Fruit fly (Drosophila melanogaster) whole organism, embryonic: Measurements from ENCODE around the gene PolA1.

Experiments
- BtbVII ChIP-seq: fragments of 200-800 bp; sonication (Bioruptor generic); optimal IDR thresholded peaks from 3 replicates; lab custom pipeline; 2017; ENCODE audit warnings: missing biosample characterization, mild to moderate bottlenecking, missing genetic modification characterization
- CG11085 ChIP-seq: fragments of 200-800 bp; sonication (Bioruptor generic); IDR thresholded peaks from 2 replicates; pipeline ENCODE4 v1.3.6; 2022; ENCODE audit warnings: missing biosample characterization, missing genetic modification characterization
- CG11093 ChIP-seq: fragments of 200-800 bp; sonication (Bioruptor generic); IDR thresholded peaks from 3 replicates; pipeline ENCODE4 v1.3.6; 2022; ENCODE audit warnings: missing biosample characterization, missing genetic modification characterization
- CG11695 ChIP-seq: fragments of 200-800 bp; sonication (Bioruptor generic); IDR thresholded peaks from 3 replicates; pipeline ENCODE4 v1.3.6; 2022; ENCODE audit warnings: missing biosample characterization, missing genetic modification characterization
- CG12155 ChIP-seq: fragments of 200-800 bp; sonication (Bioruptor generic); optimal IDR thresholded peaks from 3 replicates; lab custom pipeline; 2016; ENCODE audit warnings: missing biosample characterization, missing genetic modification characterization
- CG12391 ChIP-seq: fragments of 200-800 bp; sonication (Bioruptor generic); optimal IDR thresholded peaks from 3 replicates; lab custom pipeline; 2018; ENCODE audit warnings: missing biosample characterization, mild to moderate bottlenecking, missing genetic modification characterization, moderate library complexity
- CG12769 ChIP-seq: fragments of 200-800 bp; sonication (Bioruptor generic); optimal IDR thresholded peaks from 2 replicates; lab custom pipeline; 2019; ENCODE audit warnings: missing biosample characterization, mild to moderate bottlenecking, missing genetic modification characterization, moderate library complexity
- CG13123 ChIP-seq: fragments of 200-800 bp; sonication (Bioruptor generic); optimal IDR thresholded peaks from 2 replicates; lab custom pipeline; 2016; ENCODE audit warnings: missing biosample characterization, missing genetic modification characterization
- CG14050 ChIP-seq: fragments of 200-800 bp; sonication (Bioruptor generic); IDR thresholded peaks from 3 replicates; pipeline ENCODE4 v1.3.6; 2022; ENCODE audit warnings: missing biosample characterization, missing genetic modification characterization
- CG15073 ChIP-seq: fragments of 200-800 bp; sonication (Bioruptor generic); optimal IDR thresholded peaks from 2 replicates; lab custom pipeline; 2016; ENCODE audit warnings: missing biosample characterization, missing genetic modification characterization
- CG16779 ChIP-seq: fragments of 200-800 bp; sonication (Bioruptor generic); IDR thresholded peaks from 2 replicates; pipeline ENCODE4 v1.3.6; 2022; ENCODE audit warnings: missing biosample characterization, missing genetic modification characterization
- CG17328 ChIP-seq: fragments of 200-800 bp; sonication (Bioruptor generic); IDR thresholded peaks from 2 replicates; pipeline ENCODE4 v1.3.6; 2022; ENCODE audit warnings: missing biosample characterization, missing genetic modification characterization
- CG17359 ChIP-seq: fragments of 200-800 bp; sonication (Bioruptor generic); optimal IDR thresholded peaks from 3 replicates; lab custom pipeline; 2018; ENCODE audit warnings: missing biosample characterization, mild to moderate bottlenecking, missing genetic modification characterization, moderate library complexity
- CG17829 ChIP-seq: fragments of 200-800 bp; optimal IDR thresholded peaks from 2 replicates; lab custom pipeline; 2019; ENCODE audit warnings: missing biosample characterization, mild to moderate bottlenecking, missing genetic modification characterization, moderate library complexity
- CG18599 ChIP-seq: fragments of 200-800 bp; sonication (Bioruptor generic); optimal IDR thresholded peaks from 3 replicates; lab custom pipeline; 2017; ENCODE audit warnings: missing biosample characterization, missing genetic modification characterization, mild to moderate bottlenecking, moderate library complexity, missing genetic modification reagents
- CG18619 ChIP-seq: fragments of 200-800 bp; sonication (Bioruptor generic); optimal IDR thresholded peaks from 3 replicates; lab custom pipeline; 2017; ENCODE audit warnings: missing biosample characterization, mild to moderate bottlenecking, missing genetic modification characterization
- CG4730 ChIP-seq: fragments of 200-800 bp; sonication (Bioruptor generic); IDR thresholded peaks from 2 replicates; pipeline ENCODE4 v1.3.6; 2022; ENCODE audit warnings: missing biosample characterization, missing genetic modification characterization
- CG4820 ChIP-seq: fragments of 200-800 bp; sonication (Bioruptor generic); optimal IDR thresholded peaks from 3 replicates; lab custom pipeline; 2016; ENCODE audit warnings: missing biosample characterization, missing genetic modification characterization
- CG4854 ChIP-seq: fragments of 200-800 bp; sonication (Bioruptor generic); optimal IDR thresholded peaks from 2 replicates; lab custom pipeline; 2016; ENCODE audit warnings: missing biosample characterization, missing genetic modification characterization, inconsistent platforms
- CG5180 ChIP-seq: fragments of 200-800 bp; sonication (Bioruptor generic); optimal IDR thresholded peaks from 3 replicates; lab custom pipeline; 2017; ENCODE audit warnings: missing biosample characterization, missing genetic modification characterization, mild to moderate bottlenecking, moderate library complexity, missing genetic modification reagents
- CG6854 ChIP-seq: fragments of 200-800 bp; sonication (Bioruptor generic); optimal IDR thresholded peaks from 3 replicates; lab custom pipeline; 2017; ENCODE audit warnings: missing biosample characterization, mild to moderate bottlenecking, missing genetic modification characterization
- CG7745 ChIP-seq: fragments of 200-800 bp; sonication (Bioruptor generic); optimal IDR thresholded peaks from 2 replicates; lab custom pipeline; 2018; ENCODE audit warnings: missing biosample characterization, mild to moderate bottlenecking, missing genetic modification characterization, moderate library complexity
- CG8089 ChIP-seq: fragments of 200-800 bp; sonication (Bioruptor generic); optimal IDR thresholded peaks from 3 replicates; lab custom pipeline; 2016; ENCODE audit warnings: missing biosample characterization, missing genetic modification characterization
- D19A ChIP-seq: fragments of 200-800 bp; optimal IDR thresholded peaks from 3 replicates; lab custom pipeline; 2019; ENCODE audit warnings: missing biosample characterization, mild to moderate bottlenecking, missing genetic modification characterization, moderate library complexity
- Dbx ChIP-seq: fragments of 200-800 bp; sonication (Bioruptor generic); IDR thresholded peaks from 3 replicates; pipeline ENCODE4 v1.3.6; 2022; ENCODE audit warnings: missing biosample characterization, missing genetic modification characterization
- Dp ChIP-seq: fragments of 200-800 bp; sonication (Bioruptor generic); optimal IDR thresholded peaks from 2 replicates; lab custom pipeline; 2018; ENCODE audit warnings: missing biosample characterization, mild to moderate bottlenecking, missing genetic modification characterization, moderate library complexity
- ERR ChIP-seq: fragments of 200-800 bp; sonication (Bioruptor generic); optimal IDR thresholded peaks from 2 replicates; lab custom pipeline; 2016; ENCODE audit warnings: missing biosample characterization, missing genetic modification characterization
- Gsc ChIP-seq: fragments of 200-800 bp; sonication (Bioruptor generic); IDR thresholded peaks from 2 replicates; pipeline ENCODE4 v1.3.6; 2022; ENCODE audit warnings: missing biosample characterization, missing genetic modification characterization
- MESR4 ChIP-seq: fragments of 200-800 bp; sonication (Bioruptor generic); optimal IDR thresholded peaks from 2 replicates; lab custom pipeline; 2018; ENCODE audit warnings: missing biosample characterization, mild to moderate bottlenecking, missing genetic modification characterization, moderate library complexity
- NC2α ChIP-seq: fragments of 200-800 bp; sonication (Bioruptor generic); optimal IDR thresholded peaks from 2 replicates; lab custom pipeline; 2016; ENCODE audit warnings: missing biosample characterization, missing genetic modification characterization
- Ptx1 ChIP-seq: fragments of 200-800 bp; sonication (Bioruptor generic); IDR thresholded peaks from 2 replicates; pipeline ENCODE4 v1.3.6; 2022; ENCODE audit warnings: missing biosample characterization, missing genetic modification characterization
- Sry-δ ChIP-seq: fragments of 200-800 bp; sonication (Bioruptor generic); optimal IDR thresholded peaks from 2 replicates; lab custom pipeline; 2016; ENCODE audit warnings: missing biosample characterization, missing genetic modification characterization
- Usf ChIP-seq: fragments of 200-800 bp; sonication (Bioruptor generic); optimal IDR thresholded peaks from 2 replicates; lab custom pipeline; 2017; ENCODE audit warnings: missing genotype, missing biosample characterization, missing genetic modification characterization
- YL-1 ChIP-seq: fragments of 200-800 bp; sonication (Bioruptor generic); optimal IDR thresholded peaks from 3 replicates; lab custom pipeline; 2017; ENCODE audit warnings: missing biosample characterization, mild to moderate bottlenecking, missing genetic modification characterization
- ab ChIP-seq: fragments of 200-800 bp; sonication (Bioruptor generic); optimal IDR thresholded peaks from 2 replicates; lab custom pipeline; 2016; ENCODE audit warnings: missing biosample characterization, missing genetic modification characterization
- amos ChIP-seq: fragments of 200-800 bp; sonication (Bioruptor generic); IDR thresholded peaks from 2 replicates; pipeline ENCODE4 v1.3.6; 2022; ENCODE audit warnings: missing biosample characterization, missing genetic modification characterization; ENCODE audit not compliant: partially characterized antibody
- az2 ChIP-seq: fragments of 200-800 bp; sonication (Bioruptor generic); optimal IDR thresholded peaks from 3 replicates; lab custom pipeline; 2016; ENCODE audit warnings: missing biosample characterization, missing genetic modification characterization
- cg ChIP-seq: fragments of 200-800 bp; sonication (Bioruptor generic); optimal IDR thresholded peaks from 3 replicates; lab custom pipeline; 2019; ENCODE audit warnings: missing biosample characterization, mild to moderate bottlenecking, missing genetic modification characterization, moderate library complexity
- chn ChIP-seq: fragments of 200-800 bp; sonication (Bioruptor generic); optimal IDR thresholded peaks from 2 replicates; lab custom pipeline; 2016; ENCODE audit warnings: missing biosample characterization, missing genetic modification characterization
- fu2 ChIP-seq: fragments of 200-800 bp; sonication (Bioruptor generic); optimal IDR thresholded peaks from 2 replicates; lab custom pipeline; 2016; ENCODE audit warnings: missing biosample characterization, missing genetic modification characterization
- gsb ChIP-seq: fragments of 200-800 bp; sonication (Bioruptor generic); IDR thresholded peaks from 2 replicates; pipeline ENCODE4 v1.3.6; 2022; ENCODE audit warnings: missing biosample characterization, missing genetic modification characterization
- jing ChIP-seq: fragments of 200-800 bp; sonication (Bioruptor generic); optimal IDR thresholded peaks from 2 replicates; lab custom pipeline; 2018; ENCODE audit warnings: missing biosample characterization, mild to moderate bottlenecking, missing genetic modification characterization
- knrl ChIP-seq: fragments of 200-800 bp; sonication (Bioruptor generic); IDR thresholded peaks from 3 replicates; pipeline ENCODE4 v1.3.6; 2022; ENCODE audit warnings: missing biosample characterization, missing genetic modification characterization; ENCODE audit not compliant: partially characterized antibody
- lab ChIP-seq: fragments of 200-800 bp; sonication (Bioruptor generic); optimal IDR thresholded peaks from 3 replicates; lab custom pipeline; 2017; ENCODE audit warnings: missing biosample characterization, missing genetic modification characterization, mild to moderate bottlenecking, moderate library complexity, missing genetic modification reagents
- lmd ChIP-seq: fragments of 200-800 bp; sonication (Bioruptor generic); IDR thresholded peaks from 2 replicates; pipeline ENCODE4 v1.3.6; 2022; ENCODE audit warnings: missing biosample characterization, missing genetic modification characterization
- lola ChIP-seq, 3 experiments: fragments of >200 bp in 2 of 3; fragments of 200-800 bp in 1 of 3; sonication (Bioruptor generic) in 1 of 3; optimal IDR thresholded peaks; 2 replicates each; lab custom pipeline; 2017 to 2019; ENCODE audit warnings: missing biosample characterization in 3 of 3, missing genetic modification characterization in 3 of 3, mild to moderate bottlenecking in 1 of 3, moderate library complexity in 1 of 3
- odd ChIP-seq: fragments of 200-800 bp; sonication (Bioruptor generic); optimal IDR thresholded peaks from 2 replicates; lab custom pipeline; 2017; ENCODE audit warnings: missing biosample characterization, mild to moderate bottlenecking, missing genetic modification characterization
- salm ChIP-seq: fragments of 200-800 bp; sonication (Bioruptor generic); optimal IDR thresholded peaks from 2 replicates; lab custom pipeline; 2018; ENCODE audit warnings: missing biosample characterization, mild to moderate bottlenecking, missing genetic modification characterization
- sc ChIP-seq, 3 experiments: fragments of >200 bp in 2 of 3; fragments of 200-800 bp in 1 of 3; sonication (Bioruptor generic) in 1 of 3; optimal IDR thresholded peaks; 2 replicates in 2 of 3; 3 replicates in 1 of 3; lab custom pipeline; 2017; ENCODE audit warnings: mild to moderate bottlenecking in 1 of 3, missing biosample characterization in 1 of 3, missing genetic modification characterization in 1 of 3, missing genetic modification reagents in 1 of 3
- scrt ChIP-seq: fragments of 200-800 bp; sonication (Bioruptor generic); optimal IDR thresholded peaks from 2 replicates; lab custom pipeline; 2018; ENCODE audit warnings: missing biosample characterization, mild to moderate bottlenecking, missing genetic modification characterization, moderate library complexity

Gene PolA1

dm6 chr3R:21627752-21628151 is 43.8 kb downstream of the PolA1 start (continued):
- TF ChIP-seq CG12155 (GFP tag; lab: Kevin White, UChicago) (peak; percentile 70), cg (GFP tag; lab: Kevin White, UChicago) (no peak), Gsc (GFP tag; lab: Robert Waterston, UW) (no peak), Ptx1 (GFP tag; lab: Robert Waterston, UW) (peak; percentile 74), ab (GFP tag; lab: Kevin White, UChicago) (no peak), sc (optimal IDR thresholded peaks at IDR 0.05; lab: Kevin White, UChicago) (no peak), sc (GFP tag; optimal IDR thresholded peaks at IDR 0.05; lab: Kevin White, UChicago) (no peak), NC2α (GFP tag; lab: Kevin White, UChicago) (no peak), CG17328 (GFP tag; lab: Robert Waterston, UW) (0 out of 2 replicates have a peak, but pooled peaks have one; percentile 55), CG16779 (GFP tag; lab: Robert Waterston, UW) (no peak), CG12769 (tag; lab: Kevin White, UChicago) (peak; percentile 70), az2 (peak; percentile 64), CG5180 (GFP tag; lab: Kevin White, UChicago) (peak; percentile 9), Dp (GFP tag; lab: Kevin White, UChicago) (no peak), CG4820 (GFP tag; lab: Kevin White, UChicago) (peak; percentile 46), CG13123 (peak; percentile 9), lmd (GFP tag; lab: Robert Waterston, UW) (peak; percentile 65), MESR4 (GFP tag; lab: Kevin White, UChicago) (no peak), lola (GFP tag; optimal IDR thresholded peaks at IDR 0.05; lab: Kevin White, UChicago) (peak in 1 of 3 experiments; percentile 23), CG12391 (tag; lab: Kevin White, UChicago) (peak; percentile 79), fu2 (no peak), CG8089 (GFP tag; lab: Kevin White, UChicago) (no peak), CG11695 (GFP tag; lab: Robert Waterston, UW) (peak; percentile 77; the same call in 2 of the 3 replicates), CG15073 (no peak), BtbVII (GFP tag; lab: Kevin White, UChicago) (peak; percentile 60), knrl (GFP tag; lab: Robert Waterston, UW) (no peak), lab (GFP tag; lab: Kevin White, UChicago) (peak; percentile 82), CG17359 (tag; lab: Kevin White, UChicago) (peak; percentile 68), amos (GFP tag; lab: Robert Waterston, UW) (no peak), scrt (GFP tag; lab: Kevin White, UChicago) (peak; percentile 60), salm (tag; lab: Kevin White, UChicago) (no peak), chn (GFP tag; lab: Kevin White, UChicago) (peak; percentile 18), gsb (GFP tag; lab: Robert Waterston, UW) (0 out of 2 replicates have a peak, but pooled peaks have one; percentile 48), CG4730 (GFP tag; lab: Robert Waterston, UW) (peak; percentile 62), Usf (peak; percentile 35), jing (GFP tag; lab: Kevin White, UChicago) (no peak), CG11093 (0 out of 3 replicates have a peak, but pooled peaks have one; percentile 37), CG14050 (GFP tag; lab: Robert Waterston, UW) (peak; percentile 27; the same call in 1 of the 3 replicates), ERR (no peak), CG6854 (GFP tag; lab: Kevin White, UChicago) (peak; percentile 12), CG4854 (peak; percentile 32), CG7745 (tag; lab: Kevin White, UChicago) (no peak), Dbx (GFP tag; lab: Robert Waterston, UW) (peak; percentile 78), YL-1 (GFP tag; lab: Kevin White, UChicago) (no peak), CG11085 (GFP tag; lab: Robert Waterston, UW) (no peak), CG17829 (tag; lab: Kevin White, UChicago) (peak; percentile 70), CG18619 (GFP tag; lab: Kevin White, UChicago) (peak; percentile 56), odd (peak; percentile 36), CG18599 (GFP tag; lab: Kevin White, UChicago) (peak; percentile 84), D19A (tag; lab: Kevin White, UChicago) (peak; percentile 50), Sry-δ (GFP tag; lab: Kevin White, UChicago) (no peak)
